Worm (Caenorhabditis elegans) whole organism, L2 larva: ENCODE measurements around the gene sre-26.

Source experiments
- C34F6.9 ChIP-seq: fragments of 150-350 bp; optimal IDR thresholded peaks from 2 replicates; lab custom pipeline; 2014; ENCODE audit warnings: missing biosample characterization, missing genetic modification characterization
- F13H6.1 ChIP-seq: sonication (generic microtip); optimal IDR thresholded peaks from 2 replicates; lab custom pipeline; 2016; ENCODE audit warnings: missing genetic modification characterization, missing compliant biosample characterization
- Y55F3AM.14 ChIP-seq: fragments of 200-800 bp; sonication (Bioruptor generic); optimal IDR thresholded peaks from 2 replicates; lab custom pipeline; 2018; ENCODE audit warnings: mild to moderate bottlenecking, missing genetic modification characterization, missing compliant biosample characterization
- ZK546.5 ChIP-seq: sonication (generic microtip); optimal IDR thresholded peaks from 2 replicates; lab custom pipeline; 2017; ENCODE audit warnings: missing biosample characterization, missing genetic modification characterization
- aly-2 ChIP-seq: fragments of 150-350 bp; optimal IDR thresholded peaks from 2 replicates; lab custom pipeline; 2014; ENCODE audit warnings: missing biosample characterization, missing genetic modification characterization
- ceh-16 ChIP-seq: fragments of 150-350 bp; optimal IDR thresholded peaks from 2 replicates; lab custom pipeline; 2014; ENCODE audit warnings: missing biosample characterization, missing genetic modification characterization
- ceh-82 ChIP-seq: fragments of 150-350 bp; optimal IDR thresholded peaks from 2 replicates; lab custom pipeline; 2014; ENCODE audit warnings: missing biosample characterization, missing genetic modification characterization
- crh-2 ChIP-seq: sonication (generic microtip); optimal IDR thresholded peaks from 2 replicates; lab custom pipeline; 2017; ENCODE audit warnings: missing biosample characterization, missing genetic modification characterization
- dmd-4 ChIP-seq: sonication (generic microtip); optimal IDR thresholded peaks from 2 replicates; lab custom pipeline; 2017; ENCODE audit warnings: missing biosample characterization, missing genetic modification characterization
- egl-27 ChIP-seq: sonication (generic microtip); optimal IDR thresholded peaks from 3 replicates; lab custom pipeline; 2017; ENCODE audit warnings: missing biosample characterization, missing genetic modification reagents, missing genetic modification characterization
- elt-3 ChIP-seq: sonication (generic microtip); optimal IDR thresholded peaks from 2 replicates; lab custom pipeline; 2017; ENCODE audit warnings: missing biosample characterization, missing genetic modification characterization
- fos-1 ChIP-seq: fragments of 150-350 bp; optimal IDR thresholded peaks from 2 replicates; lab custom pipeline; 2014; ENCODE audit warnings: missing biosample characterization, missing genetic modification characterization
- lin-11 ChIP-seq: fragments of 150-350 bp; sonication (generic microtip); optimal IDR thresholded peaks from 2 replicates; lab custom pipeline; 2014; ENCODE audit warnings: missing biosample characterization, missing genetic modification characterization, inconsistent platforms, mixed read lengths
- lin-39 ChIP-seq: fragments of 150-350 bp; optimal IDR thresholded peaks from 2 replicates; lab custom pipeline; 2014; ENCODE audit warnings: missing biosample characterization, missing genetic modification reagents, missing genetic modification characterization
- lsy-2 ChIP-seq, 2 experiments: fragments of 150-350 bp in 1 of 2; sonication (generic microtip) in 1 of 2; optimal IDR thresholded peaks; 2 replicates each; lab custom pipeline; 2014 to 2017; ENCODE audit warnings: missing biosample characterization in 2 of 2, missing genetic modification characterization in 2 of 2
- mbf-1 ChIP-seq: sonication (generic microtip); optimal IDR thresholded peaks from 2 replicates; lab custom pipeline; 2017; ENCODE audit warnings: missing biosample characterization, missing genetic modification characterization
- nhr-11 ChIP-seq: fragments of 150-350 bp; optimal IDR thresholded peaks from 2 replicates; lab custom pipeline; 2014; ENCODE audit warnings: missing biosample characterization, missing genetic modification characterization
- nhr-12 ChIP-seq: fragments of 150-350 bp; optimal IDR thresholded peaks from 2 replicates; lab custom pipeline; 2014; ENCODE audit warnings: missing biosample characterization, missing genetic modification characterization
- nhr-129 ChIP-seq: fragments of 150-350 bp; optimal IDR thresholded peaks from 2 replicates; lab custom pipeline; 2014; ENCODE audit warnings: missing biosample characterization, missing genetic modification characterization
- nhr-21 ChIP-seq: fragments of 150-350 bp; optimal IDR thresholded peaks from 2 replicates; lab custom pipeline; 2014; ENCODE audit warnings: missing biosample characterization, missing genetic modification characterization
- nhr-237 ChIP-seq: fragments of 150-350 bp; optimal IDR thresholded peaks from 2 replicates; lab custom pipeline; 2014; ENCODE audit warnings: missing biosample characterization, missing genetic modification characterization
- nhr-25 ChIP-seq: fragments of 150-350 bp; sonication (generic microtip); optimal IDR thresholded peaks from 3 replicates; lab custom pipeline; 2014; ENCODE audit warnings: missing biosample characterization, missing genetic modification characterization
- sem-4 ChIP-seq: fragments of 150-350 bp; optimal IDR thresholded peaks from 2 replicates; lab custom pipeline; 2014; ENCODE audit warnings: missing biosample characterization, missing genetic modification reagents, missing genetic modification characterization
- sma-3 ChIP-seq: sonication (generic microtip); optimal IDR thresholded peaks from 2 replicates; lab custom pipeline; 2016; ENCODE audit warnings: missing genetic modification reagents, missing genetic modification characterization, missing compliant biosample characterization
- sma-9 ChIP-seq, 2 experiments: fragments of 150-350 bp in 1 of 2; sonication (generic microtip) in 1 of 2; optimal IDR thresholded peaks; 2 replicates each; lab custom pipeline; 2014 to 2016; ENCODE audit warnings: missing genetic modification characterization in 2 of 2, mild to moderate bottlenecking in 1 of 2, missing biosample characterization in 1 of 2, missing compliant biosample characterization in 1 of 2, missing genetic modification reagents in 1 of 2, moderate library complexity in 1 of 2
- unc-39 ChIP-seq: fragments of 150-350 bp; optimal IDR thresholded peaks from 2 replicates; lab custom pipeline; 2014; ENCODE audit warnings: missing biosample characterization, missing genetic modification characterization
- unc-55 ChIP-seq: fragments of 150-350 bp; sonication (generic microtip); optimal IDR thresholded peaks from 3 replicates; lab custom pipeline; 2014; ENCODE audit warnings: missing biosample characterization, missing genetic modification reagents, missing genetic modification characterization
- unc-62 ChIP-seq: fragments of 150-350 bp; optimal IDR thresholded peaks from 2 replicates; lab custom pipeline; 2014; ENCODE audit warnings: missing biosample characterization, missing genetic modification reagents, missing genetic modification characterization
- zag-1 ChIP-seq: fragments of 150-350 bp; optimal IDR thresholded peaks from 2 replicates; lab custom pipeline; 2014; ENCODE audit warnings: missing biosample characterization, missing genetic modification characterization
- ztf-1 ChIP-seq: fragments of 200-800 bp; sonication (Bioruptor generic); conservative IDR thresholded peaks from 2 replicates; pipeline ENCODE4 v1.3.6; 2022; ENCODE audit warnings: missing genetic modification characterization, missing compliant biosample characterization
- ztf-11 ChIP-seq: sonication (generic microtip); optimal IDR thresholded peaks from 2 replicates; lab custom pipeline; 2017; ENCODE audit warnings: missing biosample characterization, missing genetic modification characterization

The sre-26 gene

DNA sequence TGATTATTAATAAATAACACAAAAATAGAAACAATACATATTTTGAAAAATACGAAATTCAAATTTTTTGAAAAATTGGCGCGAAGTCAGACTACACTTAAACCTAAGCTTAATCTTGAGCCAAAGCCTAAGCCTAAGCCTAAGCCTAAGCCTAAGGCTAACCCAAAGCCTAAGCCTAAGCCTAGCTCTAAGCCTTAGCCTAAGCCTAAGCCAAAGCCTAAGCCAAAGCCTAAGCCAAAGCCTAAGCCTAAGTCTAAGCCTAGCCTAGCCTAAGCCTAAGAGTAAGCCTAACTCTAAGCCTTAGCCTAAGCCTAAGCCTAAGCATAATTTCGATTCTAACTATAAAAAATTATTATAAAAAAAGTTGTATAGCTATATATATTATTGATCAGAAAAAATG lies 39.5 kb downstream of the sre-26 start:
- TF ChIP-seq C34F6.9 (tag; lab: Kevin White, UChicago) (no peak), F13H6.1 (tag; lab: Kevin White, UChicago) (no peak), nhr-25 (no peak), nhr-11 (tag; lab: Kevin White, UChicago) (no peak), nhr-12 (no peak), mbf-1 (tag; lab: Kevin White, UChicago) (no peak), lsy-2 (tag; optimal IDR thresholded peaks at IDR 0.05; lab: Kevin White, UChicago) (no peak), elt-3 (tag; lab: Kevin White, UChicago) (no peak), aly-2 (tag; lab: Kevin White, UChicago) (no peak), ZK546.5 (tag; lab: Kevin White, UChicago) (no peak), nhr-21 (no peak), crh-2 (no peak), Y55F3AM.14 (GFP tag; lab: Kevin White, UChicago) (no peak), nhr-237 (tag; lab: Kevin White, UChicago) (no peak), sma-9 (GFP tag; optimal IDR thresholded peaks at IDR 0.05; lab: Kevin White, UChicago) (no peak), sma-9 (tag; optimal IDR thresholded peaks at IDR 0.05; lab: Kevin White, UChicago) (no peak), nhr-129 (tag; lab: Kevin White, UChicago) (no peak)

DNA sequence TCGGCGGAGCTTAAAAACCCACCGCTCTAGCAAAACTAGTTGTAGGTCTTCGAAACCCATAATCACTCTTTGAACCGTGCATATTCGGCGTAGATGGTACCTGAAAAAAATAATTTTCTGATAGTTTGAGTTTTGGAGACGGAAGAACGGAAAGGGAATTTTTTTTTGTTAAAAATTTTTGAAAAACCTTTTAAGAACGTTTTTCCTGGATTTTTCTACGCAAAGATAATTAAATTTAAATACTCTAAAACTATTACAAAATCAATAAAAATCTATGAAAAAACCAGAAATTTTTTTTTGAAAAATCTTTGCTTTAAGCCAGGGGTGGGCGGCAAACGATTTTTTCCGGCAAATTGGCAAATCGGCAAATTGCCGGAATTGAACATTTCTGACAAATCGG lies 41.0 kb downstream of the sre-26 start, which contains the start of gene marc-5:
TSS of gene marc-5 (minus strand) at position 101 of the 400 bp plus-strand sequence.
- TF ChIP-seq dmd-4 (tag; lab: Kevin White, UChicago) = no peak
- TF ChIP-seq sma-9 (GFP tag; optimal IDR thresholded peaks at IDR 0.05; lab: Kevin White, UChicago) = no peak
- TF ChIP-seq sma-9 (tag; optimal IDR thresholded peaks at IDR 0.05; lab: Kevin White, UChicago) = no peak
- no peak for TF ChIP-seq sem-4 (tag; lab: Kevin White, UChicago)
- TF ChIP-seq lsy-2 (tag; optimal IDR thresholded peaks at IDR 0.05; lab: Kevin White, UChicago) = no peak
- TF ChIP-seq ztf-1 (GFP tag; lab: Robert Waterston, UW) = no peak
- TF ChIP-seq fos-1 (tag; lab: Kevin White, UChicago) = no peak
- no peak for TF ChIP-seq unc-55 (GFP tag; lab: Kevin White, UChicago)
- no peak for TF ChIP-seq nhr-237 (tag; lab: Kevin White, UChicago)
- no peak for TF ChIP-seq zag-1
- TF ChIP-seq, all 48 proteins: peak for 0

DNA sequence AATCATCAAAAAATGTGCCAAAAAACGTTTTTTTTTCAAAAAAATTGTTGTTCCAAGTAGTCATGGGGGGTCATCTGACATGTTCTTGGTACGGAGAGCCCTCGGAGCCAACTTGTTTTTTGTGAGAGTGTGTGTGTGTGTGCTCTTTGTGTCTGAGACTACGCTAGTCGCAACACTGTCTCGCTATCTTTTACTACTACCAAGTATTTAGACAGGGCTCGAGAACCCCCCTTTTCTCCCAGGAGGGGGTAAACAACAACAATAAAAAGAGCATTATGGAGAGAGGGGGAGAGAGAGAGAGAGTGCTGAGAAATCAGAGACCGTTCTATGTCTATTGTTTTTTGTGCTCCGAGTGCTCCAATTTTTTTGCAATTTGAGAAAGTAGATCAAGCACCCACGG lies 41.6 kb downstream of the sre-26 start:
- peak; percentile 59 for TF ChIP-seq nhr-129 (tag; lab: Kevin White, UChicago)
- TF ChIP-seq unc-39 (tag; lab: Kevin White, UChicago) = no peak
- TF ChIP-seq ceh-82 (tag; lab: Kevin White, UChicago) = no peak

DNA sequence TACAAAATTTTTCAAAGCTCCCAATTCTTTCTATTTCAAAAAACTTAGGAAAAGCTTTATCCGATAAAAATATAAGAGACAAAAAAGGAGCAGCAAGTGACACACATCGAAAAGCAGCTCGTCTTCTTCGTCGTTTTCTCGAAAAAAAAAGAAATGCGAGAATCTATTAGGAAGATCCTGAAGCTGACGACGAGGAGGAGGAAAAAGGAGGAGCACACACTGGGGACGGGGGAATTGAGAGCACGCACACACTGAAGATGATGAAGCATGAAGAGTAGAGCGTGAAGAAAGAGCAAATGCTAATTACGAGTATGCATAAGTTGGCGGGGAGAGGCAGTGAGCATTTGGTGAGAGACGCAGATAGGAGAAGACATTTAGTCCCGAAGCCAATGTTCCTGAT lies 46.5 kb downstream of the sre-26 start:
- peak; percentile 25 for TF ChIP-seq unc-55 (GFP tag; lab: Kevin White, UChicago)
- no peak for TF ChIP-seq lin-39 (tag; lab: Kevin White, UChicago)
- peak; percentile 32 for TF ChIP-seq nhr-129 (tag; lab: Kevin White, UChicago)
- peak; percentile 50 for TF ChIP-seq zag-1
- TF ChIP-seq dmd-4 (tag; lab: Kevin White, UChicago) = no peak

- TF ChIP-seq ceh-16 (tag; lab: Kevin White, UChicago) = no peak
- TF ChIP-seq sma-3 = no peak
- no peak for TF ChIP-seq egl-27
- no peak for TF ChIP-seq nhr-237 (tag; lab: Kevin White, UChicago)
- TF ChIP-seq ztf-11 (tag; lab: Kevin White, UChicago) = no peak
- no peak for TF ChIP-seq nhr-11 (tag; lab: Kevin White, UChicago)
- no peak for TF ChIP-seq unc-39 (tag; lab: Kevin White, UChicago)
- no peak for TF ChIP-seq nhr-12
- no peak for TF ChIP-seq elt-3 (tag; lab: Kevin White, UChicago)
- no peak for TF ChIP-seq Y55F3AM.14 (GFP tag; lab: Kevin White, UChicago)
- TF ChIP-seq unc-62 (GFP tag; lab: Kevin White, UChicago) = no peak
- TF ChIP-seq lin-11 (tag; lab: Kevin White, UChicago) = no peak
- TF ChIP-seq ZK546.5 (tag; lab: Kevin White, UChicago) = no peak
These were observed 51.2 kb downstream of the sre-26 start for ce11 chrII:12369202-12369601.
